Fruit fly (Drosophila melanogaster) whole organism, embryonic: ENCODE data around the gene krz.

Experiments used
- B-H2 ChIP-seq: fragments of 200-800 bp; sonication (Bioruptor generic); optimal IDR thresholded peaks from 2 replicates; lab custom pipeline; 2018; ENCODE audit warnings: missing biosample characterization, mild to moderate bottlenecking, missing genetic modification characterization
- Bdp1 ChIP-seq: fragments of 200-800 bp; sonication (Bioruptor generic); optimal IDR thresholded peaks from 3 replicates; lab custom pipeline; 2016; ENCODE audit warnings: missing biosample characterization, missing genetic modification characterization
- BtbVII ChIP-seq: fragments of 200-800 bp; sonication (Bioruptor generic); optimal IDR thresholded peaks from 3 replicates; lab custom pipeline; 2017; ENCODE audit warnings: missing biosample characterization, mild to moderate bottlenecking, missing genetic modification characterization
- CG11093 ChIP-seq: fragments of 200-800 bp; sonication (Bioruptor generic); IDR thresholded peaks from 3 replicates; pipeline ENCODE4 v1.3.6; 2022; ENCODE audit warnings: missing biosample characterization, missing genetic modification characterization
- CG12299 ChIP-seq: fragments of 200-800 bp; sonication (Bioruptor generic); optimal IDR thresholded peaks from 2 replicates; lab custom pipeline; 2018; ENCODE audit warnings: missing biosample characterization, mild to moderate bottlenecking, missing genetic modification characterization
- CG13123 ChIP-seq: fragments of 200-800 bp; sonication (Bioruptor generic); optimal IDR thresholded peaks from 2 replicates; lab custom pipeline; 2016; ENCODE audit warnings: missing biosample characterization, missing genetic modification characterization
- CG13894 ChIP-seq: fragments of 200-800 bp; sonication (Bioruptor generic); optimal IDR thresholded peaks from 3 replicates; lab custom pipeline; 2018; ENCODE audit warnings: missing biosample characterization, mild to moderate bottlenecking, missing genetic modification characterization, moderate library complexity
- CG14050 ChIP-seq: fragments of 200-800 bp; sonication (Bioruptor generic); IDR thresholded peaks from 3 replicates; pipeline ENCODE4 v1.3.6; 2022; ENCODE audit warnings: missing biosample characterization, missing genetic modification characterization
- CG14441 ChIP-seq: fragments of 200-800 bp; sonication (Bioruptor generic); IDR thresholded peaks from 2 replicates; pipeline ENCODE4 v1.3.6; 2022; ENCODE audit warnings: missing biosample characterization, missing genetic modification characterization
- CG14965 ChIP-seq: fragments of 200-800 bp; sonication (Bioruptor generic); optimal IDR thresholded peaks from 2 replicates; lab custom pipeline; 2016; ENCODE audit warnings: missing biosample characterization, missing genetic modification characterization, borderline replicate concordance
- CG15011 ChIP-seq: fragments of 200-800 bp; sonication (Bioruptor generic); optimal IDR thresholded peaks from 3 replicates; lab custom pipeline; 2018; ENCODE audit warnings: missing biosample characterization, mild to moderate bottlenecking, missing genetic modification characterization
- CG15479 ChIP-seq: fragments of 200-800 bp; sonication (Bioruptor generic); optimal IDR thresholded peaks from 3 replicates; lab custom pipeline; 2019; ENCODE audit warnings: missing biosample characterization, mild to moderate bottlenecking, missing genetic modification characterization, moderate library complexity
- CG17802 ChIP-seq: fragments of 200-800 bp; sonication (Bioruptor generic); optimal IDR thresholded peaks from 2 replicates; lab custom pipeline; 2018; ENCODE audit warnings: missing biosample characterization, mild to moderate bottlenecking, missing genetic modification characterization, moderate library complexity
- CG18262 ChIP-seq: fragments of 200-800 bp; optimal IDR thresholded peaks from 3 replicates; lab custom pipeline; 2019; ENCODE audit warnings: missing biosample characterization, mild to moderate bottlenecking, missing genetic modification characterization, moderate library complexity
- CG2678 ChIP-seq: fragments of 200-800 bp; sonication (Bioruptor generic); optimal IDR thresholded peaks from 3 replicates; lab custom pipeline; 2019; ENCODE audit warnings: missing biosample characterization, mild to moderate bottlenecking, missing genetic modification characterization, moderate library complexity
- CG3163 ChIP-seq: fragments of 200-800 bp; sonication (Bioruptor generic); optimal IDR thresholded peaks from 3 replicates; lab custom pipeline; 2016; ENCODE audit warnings: missing biosample characterization, missing genetic modification characterization
- CG3407 ChIP-seq: fragments of 200-800 bp; sonication (Bioruptor generic); optimal IDR thresholded peaks from 2 replicates; lab custom pipeline; 2018; ENCODE audit warnings: missing biosample characterization, mild to moderate bottlenecking, missing genetic modification characterization
- CG3995 ChIP-seq: fragments of 200-800 bp; sonication (Bioruptor generic); optimal IDR thresholded peaks from 3 replicates; lab custom pipeline; 2016; ENCODE audit warnings: missing biosample characterization, missing genetic modification characterization
- CG4617 ChIP-seq: fragments of 200-800 bp; sonication (Bioruptor generic); optimal IDR thresholded peaks from 3 replicates; lab custom pipeline; 2016; ENCODE audit warnings: missing biosample characterization, missing genetic modification characterization, borderline replicate concordance
- CG4820 ChIP-seq: fragments of 200-800 bp; sonication (Bioruptor generic); optimal IDR thresholded peaks from 3 replicates; lab custom pipeline; 2016; ENCODE audit warnings: missing biosample characterization, missing genetic modification characterization
- CG6765 ChIP-seq: fragments of 200-800 bp; sonication (Bioruptor generic); optimal IDR thresholded peaks from 3 replicates; lab custom pipeline; 2017; ENCODE audit warnings: missing biosample characterization, mild to moderate bottlenecking, missing genetic modification characterization
- CG7987 ChIP-seq: fragments of 200-800 bp; sonication (Bioruptor generic); optimal IDR thresholded peaks from 2 replicates; lab custom pipeline; 2018; ENCODE audit warnings: missing biosample characterization, mild to moderate bottlenecking, missing genetic modification characterization, moderate library complexity
- CG8089 ChIP-seq: fragments of 200-800 bp; sonication (Bioruptor generic); optimal IDR thresholded peaks from 3 replicates; lab custom pipeline; 2016; ENCODE audit warnings: missing biosample characterization, missing genetic modification characterization
- CrebB ChIP-seq: fragments of 200-800 bp; sonication (Bioruptor generic); optimal IDR thresholded peaks from 3 replicates; lab custom pipeline; 2018; ENCODE audit warnings: missing biosample characterization, mild to moderate bottlenecking, missing genetic modification characterization
- Doc2 ChIP-seq: fragments of 200-800 bp; sonication (Bioruptor generic); IDR thresholded peaks from 2 replicates; pipeline ENCODE4 v1.3.6; 2022; ENCODE audit warnings: missing biosample characterization, missing genetic modification characterization
- Drgx ChIP-seq: fragments of 200-800 bp; sonication (Bioruptor generic); IDR thresholded peaks from 2 replicates; pipeline ENCODE4 v1.3.6; 2022; ENCODE audit warnings: missing biosample characterization, missing genetic modification characterization
- GATAe ChIP-seq: fragments of 200-800 bp; sonication (Bioruptor generic); conservative IDR thresholded peaks from 2 replicates; pipeline ENCODE4 v1.3.6; 2022; ENCODE audit warnings: missing biosample characterization, missing genetic modification characterization
- Gsc ChIP-seq: fragments of 200-800 bp; sonication (Bioruptor generic); IDR thresholded peaks from 2 replicates; pipeline ENCODE4 v1.3.6; 2022; ENCODE audit warnings: missing biosample characterization, missing genetic modification characterization
- Gug ChIP-seq: fragments of 200-800 bp; sonication (Bioruptor generic); IDR thresholded peaks from 4 replicates; pipeline ENCODE4 v1.3.6; 2022; ENCODE audit warnings: missing biosample characterization, missing genetic modification characterization
- HLH54F ChIP-seq: fragments of 200-800 bp; sonication (Bioruptor generic); optimal IDR thresholded peaks from 3 replicates; lab custom pipeline; 2016; ENCODE audit warnings: missing biosample characterization, missing genetic modification characterization
- Hand ChIP-seq: fragments of 200-800 bp; sonication (Bioruptor generic); optimal IDR thresholded peaks from 2 replicates; lab custom pipeline; 2017; ENCODE audit warnings: mild to moderate bottlenecking, missing biosample characterization, missing genetic modification reagents, missing genetic modification characterization
- Hmx ChIP-seq: fragments of 200-800 bp; sonication (Bioruptor generic); optimal IDR thresholded peaks from 2 replicates; lab custom pipeline; 2016; ENCODE audit warnings: missing biosample characterization, missing genetic modification characterization
- Max ChIP-seq: fragments of 200-800 bp; sonication (Bioruptor generic); optimal IDR thresholded peaks from 2 replicates; lab custom pipeline; 2016; ENCODE audit warnings: missing biosample characterization, mild to moderate bottlenecking, missing genetic modification characterization
- Oaz ChIP-seq: fragments of 200-800 bp; sonication (Bioruptor generic); IDR thresholded peaks from 2 replicates; pipeline ENCODE4 v1.3.6; 2022; ENCODE audit warnings: missing biosample characterization, missing genetic modification characterization
- Ravus ChIP-seq: fragments of 200-800 bp; sonication (Bioruptor generic); IDR thresholded peaks from 2 replicates; pipeline ENCODE4 v1.3.6; 2022; ENCODE audit warnings: missing biosample characterization, missing genetic modification characterization
- btn ChIP-seq: fragments of 200-800 bp; sonication (Bioruptor generic); optimal IDR thresholded peaks from 2 replicates; lab custom pipeline; 2016; ENCODE audit warnings: missing biosample characterization, missing genetic modification characterization
- crol ChIP-seq: fragments of 200-800 bp; sonication (Bioruptor generic); IDR thresholded peaks from 2 replicates; pipeline ENCODE4 v1.3.6; 2022; ENCODE audit warnings: missing biosample characterization, missing genetic modification characterization
- crp ChIP-seq, 2 experiments: fragments of 200-800 bp; sonication (Bioruptor generic); optimal IDR thresholded peaks; 2 replicates in 1 of 2; 3 replicates in 1 of 2; lab custom pipeline; 2017; ENCODE audit warnings: missing biosample characterization in 2 of 2, missing genetic modification characterization in 2 of 2, mild to moderate bottlenecking in 1 of 2, moderate library complexity in 1 of 2
- da ChIP-seq: fragments of 200-800 bp; sonication (Bioruptor generic); optimal IDR thresholded peaks from 2 replicates; lab custom pipeline; 2016; ENCODE audit warnings: missing biosample characterization, missing genetic modification characterization
- her ChIP-seq: fragments of 200-800 bp; sonication (Bioruptor generic); optimal IDR thresholded peaks from 2 replicates; lab custom pipeline; 2016; ENCODE audit warnings: missing biosample characterization, missing genetic modification characterization
- hth ChIP-seq: fragments of >200 bp; optimal IDR thresholded peaks from 2 replicates; lab custom pipeline; 2017; ENCODE audit warnings: inconsistent platforms
- ind ChIP-seq: fragments of 200-800 bp; sonication (Bioruptor generic); optimal IDR thresholded peaks from 3 replicates; lab custom pipeline; 2016; ENCODE audit warnings: missing biosample characterization, missing genetic modification characterization
- lbe ChIP-seq: fragments of 200-800 bp; sonication (Bioruptor generic); optimal IDR thresholded peaks from 2 replicates; lab custom pipeline; 2016; ENCODE audit warnings: missing biosample characterization, mild to moderate bottlenecking, missing genetic modification characterization
- lola ChIP-seq, 3 experiments: fragments of >200 bp in 2 of 3; fragments of 200-800 bp in 1 of 3; sonication (Bioruptor generic) in 1 of 3; optimal IDR thresholded peaks; 2 replicates each; lab custom pipeline; 2017 to 2019; ENCODE audit warnings: missing biosample characterization in 3 of 3, missing genetic modification characterization in 3 of 3, mild to moderate bottlenecking in 1 of 3, moderate library complexity in 1 of 3
- phol ChIP-seq: fragments of 200-800 bp; sonication (Bioruptor generic); optimal IDR thresholded peaks from 3 replicates; lab custom pipeline; 2018; ENCODE audit warnings: missing biosample characterization, mild to moderate bottlenecking, missing genetic modification characterization, moderate library complexity
- sd ChIP-seq: fragments of 200-800 bp; sonication (Bioruptor generic); optimal IDR thresholded peaks from 3 replicates; lab custom pipeline; 2018; ENCODE audit warnings: missing biosample characterization, mild to moderate bottlenecking, missing genetic modification characterization, moderate library complexity
- sqz ChIP-seq: fragments of 200-800 bp; sonication (Bioruptor generic); optimal IDR thresholded peaks from 3 replicates; lab custom pipeline; 2018; ENCODE audit warnings: missing biosample characterization, mild to moderate bottlenecking, missing genetic modification characterization
- sr ChIP-seq: fragments of 200-800 bp; sonication (Bioruptor generic); IDR thresholded peaks from 3 replicates; pipeline ENCODE4 v1.3.6; 2022; ENCODE audit warnings: missing biosample characterization, missing genetic modification characterization
- stwl ChIP-seq: fragments of 200-800 bp; sonication (Bioruptor generic); optimal IDR thresholded peaks from 3 replicates; lab custom pipeline; 2018; ENCODE audit warnings: missing biosample characterization, mild to moderate bottlenecking, missing genetic modification characterization, moderate library complexity
- tio ChIP-seq: fragments of 200-800 bp; sonication (Bioruptor generic); optimal IDR thresholded peaks from 2 replicates; lab custom pipeline; 2017; ENCODE audit warnings: missing biosample characterization, missing genetic modification characterization, inconsistent platforms
- toy ChIP-seq: fragments of 200-800 bp; sonication (Bioruptor generic); IDR thresholded peaks from 2 replicates; pipeline ENCODE4 v1.3.6; 2022; ENCODE audit warnings: missing biosample characterization, missing genetic modification characterization

krz gene

dm6 chr3R:32068110-32068685 is 16.4 kb upstream of the krz start, which contains the start of gene Map205 (continued):
- TF ChIP-seq Hand (GFP tag; lab: Kevin White, UChicago) (peak; percentile 37), Gsc (no peak), Gug (GFP tag; lab: Robert Waterston, UW) (no peak), CG11093 (GFP tag; lab: Robert Waterston, UW) (no peak), CrebB (peak; percentile 61), ind (GFP tag; lab: Kevin White, UChicago) (no peak), CG6765 (no peak), sr (GFP tag; lab: Robert Waterston, UW) (no peak), lola (GFP tag; optimal IDR thresholded peaks at IDR 0.05; lab: Kevin White, UChicago) (no peak), Doc2 (GFP tag; lab: Robert Waterston, UW) (no peak), hth (lab: Kevin White, UChicago) (no peak), CG2678 (tag; lab: Kevin White, UChicago) (peak; percentile 11), CG12299 (tag; lab: Kevin White, UChicago) (peak; percentile 78), sd (tag; lab: Kevin White, UChicago) (no peak), CG3995 (GFP tag; lab: Kevin White, UChicago) (no peak), crol (GFP tag; lab: Robert Waterston, UW) (no peak), CG4820 (GFP tag; lab: Kevin White, UChicago) (no peak), crp (GFP tag; optimal IDR thresholded peaks at IDR 0.05; lab: Kevin White, UChicago) (no peak), CG13123 (no peak), CG13894 (tag; lab: Kevin White, UChicago) (peak; percentile 51), sqz (GFP tag; lab: Kevin White, UChicago) (peak; percentile 18), CG15479 (GFP tag; lab: Kevin White, UChicago) (no peak), Oaz (no peak), Ravus (GFP tag; lab: Robert Waterston, UW) (no peak), phol (tag; lab: Kevin White, UChicago) (peak; percentile 63), toy (no peak), tio (no peak), CG14441 (GFP tag; lab: Robert Waterston, UW) (no peak), CG18262 (peak; percentile 23), Drgx (GFP tag; lab: Robert Waterston, UW) (no peak), CG3407 (GFP tag; lab: Kevin White, UChicago) (no peak), CG3163 (GFP tag; lab: Kevin White, UChicago) (no peak), Hmx (no peak), CG15011 (GFP tag; lab: Kevin White, UChicago) (no peak), CG7987 (GFP tag; lab: Kevin White, UChicago) (peak; percentile 16), CG14965 (GFP tag; lab: Kevin White, UChicago) (no peak), Bdp1 (no peak), lbe (GFP tag; lab: Kevin White, UChicago) (peak; percentile 68), GATAe (no peak), HLH54F (GFP tag; lab: Kevin White, UChicago) (no peak), Max (GFP tag; lab: Kevin White, UChicago) (peak; percentile 1), B-H2 (GFP tag; lab: Kevin White, UChicago) (peak; percentile 36), CG4617 (peak; percentile 66), CG14050 (GFP tag; lab: Robert Waterston, UW) (no peak), her (GFP tag; lab: Kevin White, UChicago) (no peak), CG17802 (tag; lab: Kevin White, UChicago) (no peak), CG8089 (GFP tag; lab: Kevin White, UChicago) (no peak), da (GFP tag; lab: Kevin White, UChicago) (no peak), stwl (peak; percentile 98), BtbVII (GFP tag; lab: Kevin White, UChicago) (peak; percentile 18), btn (no peak)
